Worm (Caenorhabditis elegans) whole organism, mixed stage, embryonic: ENCODE measurements around the gene srv-27.

Source experiments
- ceh-83 ChIP-seq: fragments of 200-800 bp; sonication (Bioruptor generic); optimal IDR thresholded peaks from 2 replicates; lab custom pipeline; 2018; ENCODE audit warnings: mild to moderate bottlenecking, missing genetic modification characterization, missing compliant biosample characterization
- elt-1 ChIP-seq: sonication (generic microtip); optimal IDR thresholded peaks from 2 replicates; lab custom pipeline; 2017; ENCODE audit warnings: missing genetic modification characterization, mild to moderate bottlenecking, missing compliant biosample characterization, antibody characterized with exemption, moderate library complexity, borderline replicate concordance; ENCODE audit not compliant: insufficient read depth
- elt-3 ChIP-seq: fragments of 150-350 bp; optimal IDR thresholded peaks from 2 replicates; lab custom pipeline; 2014; ENCODE audit warnings: missing biosample characterization, missing genetic modification characterization
- lin-13 ChIP-seq: fragments of 150-350 bp; optimal IDR thresholded peaks from 2 replicates; lab custom pipeline; 2014; ENCODE audit warnings: missing biosample characterization, missing genetic modification characterization
- lsy-2 ChIP-seq: fragments of 150-350 bp; optimal IDR thresholded peaks from 2 replicates; lab custom pipeline; 2014; ENCODE audit warnings: missing biosample characterization, missing genetic modification characterization
- nhr-12 ChIP-seq: fragments of 150-350 bp; optimal IDR thresholded peaks from 2 replicates; lab custom pipeline; 2014; ENCODE audit warnings: missing biosample characterization, missing genetic modification characterization
- nhr-237 ChIP-seq: fragments of 150-350 bp; optimal IDR thresholded peaks from 2 replicates; lab custom pipeline; 2014; ENCODE audit warnings: missing biosample characterization, missing genetic modification characterization
- nhr-28 ChIP-seq: fragments of 150-350 bp; optimal IDR thresholded peaks from 2 replicates; lab custom pipeline; 2014; ENCODE audit warnings: missing biosample characterization, missing genetic modification characterization
- nhr-76 ChIP-seq: sonication (generic microtip); optimal IDR thresholded peaks from 2 replicates; lab custom pipeline; 2017; ENCODE audit warnings: missing biosample characterization, missing genetic modification characterization
- snpc-4 ChIP-seq: fragments of 150-350 bp; optimal IDR thresholded peaks from 2 replicates; lab custom pipeline; 2014; ENCODE audit warnings: missing biosample characterization, missing genetic modification characterization
- unc-39 ChIP-seq: fragments of 150-350 bp; optimal IDR thresholded peaks from 2 replicates; lab custom pipeline; 2014; ENCODE audit warnings: missing biosample characterization, missing genetic modification characterization
- unc-62 ChIP-seq: fragments of 150-350 bp; optimal IDR thresholded peaks from 2 replicates; lab custom pipeline; 2014; ENCODE audit warnings: missing biosample characterization, missing genetic modification reagents, missing genetic modification characterization
- ztf-11 ChIP-seq: fragments of 150-350 bp; optimal IDR thresholded peaks from 2 replicates; lab custom pipeline; 2014; ENCODE audit warnings: missing biosample characterization, missing genetic modification characterization

DNA sequence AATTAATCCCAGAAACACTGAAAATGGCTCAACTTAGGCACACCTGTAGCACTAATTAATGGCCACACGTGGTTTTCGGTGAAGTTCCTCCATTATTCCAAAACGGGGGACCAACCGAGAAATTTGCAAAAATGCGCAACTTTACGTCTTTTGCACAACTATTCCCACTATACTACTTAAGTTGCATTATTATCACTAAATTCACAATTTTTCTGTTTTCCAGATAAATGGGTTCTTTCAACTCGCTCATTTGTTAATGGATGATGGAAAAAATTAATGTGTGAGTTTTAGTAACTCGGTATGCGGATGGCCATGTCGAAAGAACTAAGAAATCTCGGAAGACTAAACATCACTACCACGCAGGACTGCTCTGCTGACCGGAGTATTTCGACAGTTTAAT lies 43.5 kb downstream of the srv-27 start, which contains the start of gene T13A10.64:
- TF ChIP-seq ceh-83 (no peak), unc-39 (tag; lab: Kevin White, UChicago) (no peak), nhr-12 (no peak), snpc-4 (tag; lab: Kevin White, UChicago) (no peak), lsy-2 (tag; lab: Kevin White, UChicago) (no peak), nhr-76 (tag; lab: Kevin White, UChicago) (no peak), unc-62 (GFP tag; lab: Kevin White, UChicago) (no peak), elt-3 (tag; lab: Kevin White, UChicago) (no peak), ztf-11 (tag; lab: Kevin White, UChicago) (no peak), nhr-237 (tag; lab: Kevin White, UChicago) (no peak), nhr-28 (no peak), elt-1 (tag; lab: Kevin White, UChicago) (no peak), lin-13 (tag; lab: Kevin White, UChicago) (no peak)
